Fruit fly (Drosophila melanogaster) whole organism, prepupa: ENCODE data around the gene Miga.

Source experiments
- CG10669 ChIP-seq: fragments of 200-800 bp; sonication (Bioruptor generic); optimal IDR thresholded peaks from 3 replicates; lab custom pipeline; 2018; ENCODE audit warnings: missing biosample characterization, mild to moderate bottlenecking, missing genetic modification characterization, moderate library complexity
- CG11762 ChIP-seq: fragments of 200-800 bp; sonication (Bioruptor generic); optimal IDR thresholded peaks from 3 replicates; lab custom pipeline; 2016; ENCODE audit warnings: missing biosample characterization, missing genetic modification characterization; ENCODE audit not compliant: insufficient read depth
- CG11902 ChIP-seq: fragments of 200-800 bp; sonication (Bioruptor generic); optimal IDR thresholded peaks from 3 replicates; lab custom pipeline; 2016; ENCODE audit warnings: missing biosample characterization, missing genetic modification characterization
- CG1621 ChIP-seq: fragments of 200-800 bp; sonication (Bioruptor generic); optimal IDR thresholded peaks from 3 replicates; lab custom pipeline; 2018; ENCODE audit warnings: missing biosample characterization, mild to moderate bottlenecking, missing genetic modification characterization
- CG16779 ChIP-seq: fragments of 200-800 bp; sonication (Bioruptor generic); optimal IDR thresholded peaks from 3 replicates; lab custom pipeline; 2017; ENCODE audit warnings: missing biosample characterization, mild to moderate bottlenecking, missing genetic modification characterization
- CG3032 ChIP-seq: fragments of 200-800 bp; optimal IDR thresholded peaks from 2 replicates; lab custom pipeline; 2019; ENCODE audit warnings: missing biosample characterization, mild to moderate bottlenecking, missing genetic modification characterization, moderate library complexity
- CG32006 ChIP-seq: fragments of 200-800 bp; sonication (Bioruptor generic); optimal IDR thresholded peaks from 3 replicates; lab custom pipeline; 2017; ENCODE audit warnings: missing biosample characterization, mild to moderate bottlenecking, missing genetic modification characterization
- CG3919 ChIP-seq: fragments of 200-800 bp; sonication (Bioruptor generic); optimal IDR thresholded peaks from 3 replicates; lab custom pipeline; 2016; ENCODE audit warnings: missing biosample characterization, missing genetic modification characterization
- CG4318 ChIP-seq: fragments of 200-800 bp; sonication (Bioruptor generic); optimal IDR thresholded peaks from 3 replicates; lab custom pipeline; 2017; ENCODE audit warnings: missing biosample characterization, mild to moderate bottlenecking, missing genetic modification characterization
- CG6163 ChIP-seq: fragments of 200-800 bp; sonication (Bioruptor generic); IDR thresholded peaks from 3 replicates; pipeline ENCODE4 v1.3.6; 2022; ENCODE audit warnings: missing biosample characterization, missing genetic modification characterization
- CG6808 ChIP-seq: fragments of 200-800 bp; sonication (Bioruptor generic); optimal IDR thresholded peaks from 3 replicates; lab custom pipeline; 2017; ENCODE audit warnings: missing biosample characterization, missing genetic modification characterization, mild to moderate bottlenecking, moderate library complexity, missing genetic modification reagents
- CG7368 ChIP-seq: fragments of 200-800 bp; sonication (Bioruptor generic); optimal IDR thresholded peaks from 3 replicates; lab custom pipeline; 2016; ENCODE audit warnings: missing biosample characterization, missing genetic modification characterization
- CG8119 ChIP-seq: fragments of 200-800 bp; sonication (Bioruptor generic); IDR thresholded peaks from 3 replicates; pipeline ENCODE4 v1.3.6; 2022; ENCODE audit warnings: missing biosample characterization, missing genetic modification characterization
- CG8319 ChIP-seq: fragments of 200-800 bp; sonication (Bioruptor generic); optimal IDR thresholded peaks from 3 replicates; lab custom pipeline; 2016; ENCODE audit warnings: missing biosample characterization, missing genetic modification characterization
- Eip78C ChIP-seq: fragments of 200-800 bp; sonication (Bioruptor generic); peaks from one replicate; lab custom pipeline; 2016; ENCODE audit warnings: missing biosample characterization, missing genetic modification characterization
- Ets21C ChIP-seq: fragments of 200-800 bp; sonication (Bioruptor generic); optimal IDR thresholded peaks from 3 replicates; lab custom pipeline; 2016; ENCODE audit warnings: missing biosample characterization, missing genetic modification characterization
- Hr38 ChIP-seq: sonication (Bioruptor generic); optimal IDR thresholded peaks from 2 replicates; lab custom pipeline; 2016; ENCODE audit warnings: missing biosample characterization, missing genetic modification characterization
- Hr4 ChIP-seq: fragments of 200-800 bp; sonication (Bioruptor generic); optimal IDR thresholded peaks from 3 replicates; lab custom pipeline; 2016; ENCODE audit warnings: missing biosample characterization, missing genetic modification characterization
- OdsH ChIP-seq: fragments of 200-800 bp; sonication (Bioruptor generic); optimal IDR thresholded peaks from 3 replicates; lab custom pipeline; 2016; ENCODE audit warnings: missing biosample characterization, missing genetic modification characterization
- Smox ChIP-seq: fragments of 200-800 bp; sonication (Bioruptor generic); optimal IDR thresholded peaks from 3 replicates; lab custom pipeline; 2016; ENCODE audit warnings: missing biosample characterization, missing genetic modification characterization
- Sox102F ChIP-seq: fragments of 200-800 bp; sonication (Bioruptor generic); optimal IDR thresholded peaks from 2 replicates; lab custom pipeline; 2016; ENCODE audit warnings: missing biosample characterization, mild to moderate bottlenecking, missing genetic modification characterization
- Sox14 ChIP-seq: fragments of 200-800 bp; sonication (Bioruptor generic); optimal IDR thresholded peaks from 3 replicates; lab custom pipeline; 2016; ENCODE audit warnings: missing biosample characterization, missing genetic modification characterization
- Sox15 ChIP-seq: fragments of 200-800 bp; sonication (Bioruptor generic); optimal IDR thresholded peaks from 3 replicates; lab custom pipeline; 2016; ENCODE audit warnings: missing biosample characterization, missing genetic modification characterization
- achi ChIP-seq: fragments of 200-800 bp; sonication (Bioruptor generic); optimal IDR thresholded peaks from 3 replicates; lab custom pipeline; 2016; ENCODE audit warnings: missing biosample characterization, missing genetic modification characterization
- dsx ChIP-seq: fragments of 200-800 bp; optimal IDR thresholded peaks from 3 replicates; lab custom pipeline; 2019; ENCODE audit warnings: missing biosample characterization, mild to moderate bottlenecking, missing genetic modification characterization, moderate library complexity; ENCODE audit not compliant: poor library complexity, severe bottlenecking
- fd59A ChIP-seq: fragments of 200-800 bp; sonication (Bioruptor generic); optimal IDR thresholded peaks from 2 replicates; lab custom pipeline; 2017; ENCODE audit warnings: missing biosample characterization, mild to moderate bottlenecking, missing genetic modification characterization, missing genetic modification reagents
- fd85E ChIP-seq: fragments of 200-800 bp; sonication (Bioruptor generic); optimal IDR thresholded peaks from 3 replicates; lab custom pipeline; 2016; ENCODE audit warnings: missing biosample characterization, missing genetic modification characterization
- fkh ChIP-seq: fragments of 200-800 bp; sonication (Bioruptor generic); optimal IDR thresholded peaks from 3 replicates; lab custom pipeline; 2017; ENCODE audit warnings: missing biosample characterization, mild to moderate bottlenecking, missing genetic modification characterization, moderate library complexity
- lz ChIP-seq: fragments of 200-800 bp; sonication (Bioruptor generic); optimal IDR thresholded peaks from 3 replicates; lab custom pipeline; 2016; ENCODE audit warnings: missing biosample characterization, missing genetic modification characterization
- spab ChIP-seq: fragments of 200-800 bp; sonication (Bioruptor generic); optimal IDR thresholded peaks from 2 replicates; lab custom pipeline; 2017; ENCODE audit warnings: missing biosample characterization, mild to moderate bottlenecking, missing genetic modification characterization, missing genetic modification reagents
- ss ChIP-seq, 2 experiments: fragments of 200-800 bp; sonication (Bioruptor generic); optimal IDR thresholded peaks; 2 replicates in 1 of 2; 3 replicates in 1 of 2; lab custom pipeline; 2017 to 2018; ENCODE audit warnings: mild to moderate bottlenecking in 2 of 2, missing biosample characterization in 2 of 2, missing genetic modification characterization in 2 of 2, moderate library complexity in 1 of 2
- vri ChIP-seq: fragments of 200-800 bp; sonication (Bioruptor generic); optimal IDR thresholded peaks from 3 replicates; lab custom pipeline; 2016; ENCODE audit warnings: missing biosample characterization, mild to moderate bottlenecking, missing genetic modification characterization

The Miga gene

DNA sequence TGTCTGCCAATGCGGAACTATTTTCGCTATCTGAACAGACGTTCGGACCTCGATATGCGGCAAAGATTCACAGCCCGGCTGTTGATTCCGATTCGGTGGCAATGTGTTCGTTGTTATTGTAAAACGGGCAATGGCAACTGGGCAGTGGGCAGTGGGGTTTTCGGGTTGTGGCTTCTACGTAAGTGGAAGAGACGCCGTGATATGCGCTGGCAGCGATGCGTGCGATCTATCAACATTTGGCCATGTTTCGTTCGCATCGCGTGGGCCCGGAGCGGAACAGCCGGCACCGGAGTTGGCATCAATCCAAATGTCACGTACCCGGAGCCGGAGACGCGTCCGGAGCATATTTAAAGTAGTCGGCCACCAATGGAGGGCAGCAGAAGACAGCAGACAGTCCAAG is 43.8 kb upstream of the Miga start, which contains the start of gene Cp38:
Gene Cp38 (plus strand): TSS at position 376 of the 400 bp plus-strand sequence.
- no peak for TF ChIP-seq ss (GFP tag; optimal IDR thresholded peaks at IDR 0.05; lab: Kevin White, UChicago)
- no peak for TF ChIP-seq vri (GFP tag; lab: Kevin White, UChicago)
- no peak for TF ChIP-seq CG7368 (GFP tag; lab: Kevin White, UChicago)
- no peak for TF ChIP-seq CG1621 (tag; lab: Kevin White, UChicago)
- no peak for TF ChIP-seq CG6163 (GFP tag; lab: Robert Waterston, UW)
- TF ChIP-seq Sox102F (GFP tag; lab: Kevin White, UChicago): no peak
- no peak for TF ChIP-seq CG4318
- TF ChIP-seq dsx (GFP tag; lab: Kevin White, UChicago): no peak
- no peak for TF ChIP-seq fd59A (GFP tag; lab: Kevin White, UChicago)

DNA sequence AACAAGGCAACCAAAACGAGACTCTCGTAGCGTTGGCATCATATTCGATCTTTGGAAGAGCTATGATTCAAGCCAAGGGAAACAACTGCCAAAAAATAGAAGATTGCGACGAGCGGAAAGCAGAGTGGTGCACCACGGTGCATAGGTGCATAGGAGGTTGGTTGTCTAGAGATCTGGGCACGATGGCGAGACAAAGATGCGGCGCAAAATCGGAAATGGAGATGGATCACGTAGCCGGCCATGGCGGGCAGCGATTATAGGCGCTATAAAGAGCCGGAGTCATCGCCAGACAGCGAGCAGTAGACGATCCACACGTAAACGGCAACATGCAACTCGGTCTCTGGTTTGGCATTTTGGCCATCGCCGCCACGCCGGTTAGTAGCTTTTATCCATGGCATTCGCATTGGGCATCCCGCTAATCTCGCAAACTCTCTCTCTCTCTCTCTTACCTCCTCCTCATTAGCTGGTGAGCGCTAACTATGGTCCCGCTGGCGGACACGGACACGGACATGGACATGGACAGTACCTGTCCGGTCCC is 41.5 kb upstream of the Miga start, which contains the start of gene Cp36:
Gene Cp36 (plus strand): TSS at position 289 of the 538 bp plus-strand sequence.
- TF ChIP-seq Sox15 (GFP tag; lab: Kevin White, UChicago) (no peak), Hr38 (GFP tag; lab: Kevin White, UChicago) (no peak), CG6808 (GFP tag; lab: Kevin White, UChicago) (no peak), fd85E (GFP tag; lab: Kevin White, UChicago) (no peak), lz (GFP tag; lab: Kevin White, UChicago) (no peak), Eip78C (GFP tag; lab: Kevin White, UChicago) (no peak), CG7368 (GFP tag; lab: Kevin White, UChicago) (no peak), OdsH (GFP tag; lab: Kevin White, UChicago) (no peak), Hr4 (no peak), CG8119 (GFP tag; lab: Robert Waterston, UW) (no peak), Smox (GFP tag; lab: Kevin White, UChicago) (no peak), fd59A (GFP tag; lab: Kevin White, UChicago) (no peak), achi (GFP tag; lab: Kevin White, UChicago) (no peak), Ets21C (GFP tag; lab: Kevin White, UChicago) (no peak), CG11762 (no peak), CG8319 (GFP tag; lab: Kevin White, UChicago) (no peak)

- no peak for TF ChIP-seq CG32006 (GFP tag; lab: Kevin White, UChicago)
- TF ChIP-seq ss (GFP tag; optimal IDR thresholded peaks at IDR 0.05; lab: Kevin White, UChicago): no peak
- no peak for TF ChIP-seq CG3032 (tag; lab: Kevin White, UChicago)
- no peak for TF ChIP-seq Sox14 (GFP tag; lab: Kevin White, UChicago)
- no peak for TF ChIP-seq CG11902 (GFP tag; lab: Kevin White, UChicago)
Observed at dm6 chrX:8476817-8477216, 39.2 kb upstream of the Miga start, which contains the start of gene Cp7Fc. Gene Cp7Fc (plus strand): TSS chrX:8477117.

DNA sequence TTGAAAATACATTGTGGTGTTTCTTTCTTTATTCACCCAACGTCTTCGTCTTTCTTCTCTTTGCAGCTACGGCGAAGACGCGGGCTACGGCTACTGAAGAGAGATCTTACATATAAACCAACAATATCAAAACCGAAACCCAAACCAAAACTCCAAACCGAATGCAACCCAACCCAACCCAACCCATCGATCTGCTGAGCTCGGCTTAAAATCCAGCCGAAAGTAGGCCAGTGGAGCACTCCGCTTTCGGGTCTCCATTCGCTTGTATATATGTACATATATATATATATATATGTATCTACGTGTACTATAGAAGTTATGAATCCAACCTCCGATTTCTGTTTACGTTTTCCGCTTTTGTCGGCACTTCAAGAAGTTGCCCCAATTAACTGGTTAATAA is 38.0 kb upstream of the Miga start:
- TF ChIP-seq CG3919: no peak
- TF ChIP-seq spab (GFP tag; lab: Kevin White, UChicago): no peak
- no peak for TF ChIP-seq CG11902 (GFP tag; lab: Kevin White, UChicago)
- no peak for TF ChIP-seq CG11762
- TF ChIP-seq CG10669 (GFP tag; lab: Kevin White, UChicago): no peak
- no peak for TF ChIP-seq CG16779 (tag; lab: Kevin White, UChicago)
- TF ChIP-seq Ets21C (GFP tag; lab: Kevin White, UChicago): no peak
- no peak for TF ChIP-seq OdsH (GFP tag; lab: Kevin White, UChicago)
- no peak for TF ChIP-seq achi (GFP tag; lab: Kevin White, UChicago)
- no peak for TF ChIP-seq CG8119 (GFP tag; lab: Robert Waterston, UW)
- TF ChIP-seq fkh (GFP tag; lab: Kevin White, UChicago): no peak
